Worm (Caenorhabditis elegans) whole organism, early embryonic: ENCODE results near the gene T25E12.14.

Experiments
- B0310.2 ChIP-seq: sonication (generic microtip); optimal IDR thresholded peaks from 2 replicates; lab custom pipeline; 2016; ENCODE audit warnings: mild to moderate bottlenecking, missing genetic modification characterization, missing compliant biosample characterization
- F13C5.2 ChIP-seq: sonication (generic microtip); optimal IDR thresholded peaks from 2 replicates; lab custom pipeline; 2017; ENCODE audit warnings: mild to moderate bottlenecking, missing genetic modification characterization, inconsistent platforms, missing compliant biosample characterization
- aly-1 ChIP-seq: sonication (generic microtip); optimal IDR thresholded peaks from 2 replicates; lab custom pipeline; 2016; ENCODE audit warnings: missing genetic modification characterization, missing compliant biosample characterization
- ama-1 ChIP-seq: fragments of 150-350 bp; optimal IDR thresholded peaks from 2 replicates; lab custom pipeline; 2014
- ceh-13 ChIP-seq: fragments of 200-800 bp; sonication (Bioruptor generic); optimal IDR thresholded peaks from 2 replicates; lab custom pipeline; 2018; ENCODE audit warnings: mild to moderate bottlenecking, missing genetic modification characterization, missing compliant biosample characterization
- ceh-36 ChIP-seq: sonication (generic microtip); optimal IDR thresholded peaks from 2 replicates; lab custom pipeline; 2016; ENCODE audit warnings: missing genetic modification characterization, inconsistent platforms, missing compliant biosample characterization
- ets-7 ChIP-seq: sonication (generic microtip); optimal IDR thresholded peaks from 2 replicates; lab custom pipeline; 2016; ENCODE audit warnings: missing genotype, missing genetic modification characterization, missing compliant biosample characterization
- flt-1 ChIP-seq: fragments of 200-800 bp; sonication (Bioruptor generic); IDR thresholded peaks from 2 replicates; pipeline ENCODE4 v1.3.6; 2022; ENCODE audit warnings: missing genetic modification characterization, missing compliant biosample characterization
- hmbx-1 ChIP-seq: sonication (generic microtip); optimal IDR thresholded peaks from 2 replicates; lab custom pipeline; 2016; ENCODE audit warnings: mild to moderate bottlenecking, missing genetic modification characterization, missing compliant biosample characterization
- hmg-4 ChIP-seq: fragments of 200-800 bp; sonication (Bioruptor generic); optimal IDR thresholded peaks from 2 replicates; lab custom pipeline; 2018; ENCODE audit warnings: mild to moderate bottlenecking, missing genetic modification characterization, missing compliant biosample characterization
- hnd-1 ChIP-seq: sonication (generic microtip); optimal IDR thresholded peaks from 2 replicates; lab custom pipeline; 2016; ENCODE audit warnings: missing genetic modification characterization, missing compliant biosample characterization
- pes-1 ChIP-seq: fragments of 200-800 bp; sonication (Bioruptor generic); IDR thresholded peaks from 2 replicates; pipeline ENCODE4 v1.3.6; 2022; ENCODE audit warnings: missing genetic modification reagents, missing genetic modification characterization, missing compliant biosample characterization
- scrt-1 ChIP-seq: fragments of 200-800 bp; sonication (Bioruptor generic); IDR thresholded peaks from 2 replicates; pipeline ENCODE4 v1.3.6; 2022; ENCODE audit warnings: missing genetic modification characterization, missing compliant biosample characterization
- sea-1 ChIP-seq: fragments of 200-800 bp; sonication (Bioruptor generic); conservative IDR thresholded peaks from 2 replicates; pipeline ENCODE4 v1.3.6; 2022; ENCODE audit warnings: missing genetic modification characterization, missing compliant biosample characterization
- tbx-11 ChIP-seq: fragments of 200-800 bp; sonication (Bioruptor generic); IDR thresholded peaks from 2 replicates; pipeline ENCODE4 v1.3.6; 2022; ENCODE audit warnings: missing genetic modification characterization, missing compliant biosample characterization
- tbx-37 ChIP-seq: fragments of 200-800 bp; sonication (Bioruptor generic); conservative IDR thresholded peaks from 2 replicates; pipeline ENCODE4 v1.3.6; 2022; ENCODE audit warnings: missing genetic modification reagents, missing genetic modification characterization, missing compliant biosample characterization
- tra-4 ChIP-seq: sonication (generic microtip); optimal IDR thresholded peaks from 2 replicates; lab custom pipeline; 2017; ENCODE audit warnings: missing genetic modification characterization, missing compliant biosample characterization

The T25E12.14 gene

ce11 chrV:16735518-16735917, 8.5 kb downstream of the T25E12.14 start, which contains the start of the genes clec-38 and clec-34:
TSS of gene clec-38 (minus strand) at chrV:16735618.
TSS of gene clec-34 (plus strand) at chrV:16735765.
- no peak for TF ChIP-seq B0310.2 (tag; lab: Kevin White, UChicago)
- TF ChIP-seq tbx-11 (GFP tag; lab: Robert Waterston, UW), result no peak
- no peak for TF ChIP-seq ets-7 (tag; lab: Kevin White, UChicago)

ce11 chrV:16739100-16739499, 12.1 kb downstream of the T25E12.14 start, which contains the start of the genes clec-29 and clec-39:
TSS of gene clec-29 (minus strand) at chrV:16739200.
TSS of gene clec-39 (plus strand) at chrV:16739268.
- TF ChIP-seq tbx-11 (GFP tag; lab: Robert Waterston, UW), result no peak
- no peak for TF ChIP-seq sea-1 (GFP tag; lab: Robert Waterston, UW)
- no peak for TF ChIP-seq ama-1 (lab: Kevin White, UChicago)
- no peak for TF ChIP-seq tbx-37 (GFP tag; lab: Robert Waterston, UW)
- no peak for TF ChIP-seq pes-1 (GFP tag; lab: Robert Waterston, UW)
- no peak for TF ChIP-seq tra-4 (tag; lab: Kevin White, UChicago)
- no peak for TF ChIP-seq F13C5.2 (tag; lab: Kevin White, UChicago)
- no peak for TF ChIP-seq ceh-13 (GFP tag; lab: Kevin White, UChicago)
- TF ChIP-seq hmg-4 (GFP tag; lab: Kevin White, UChicago), result no peak
- no peak for TF ChIP-seq aly-1
- no peak for TF ChIP-seq hnd-1 (tag; lab: Kevin White, UChicago)
- no peak for TF ChIP-seq ceh-36 (tag; lab: Kevin White, UChicago)
- TF ChIP-seq hmbx-1 (tag; lab: Kevin White, UChicago), result no peak
- no peak for TF ChIP-seq scrt-1
- no peak for TF ChIP-seq ets-7 (tag; lab: Kevin White, UChicago)
- no peak for TF ChIP-seq B0310.2 (tag; lab: Kevin White, UChicago)
- no peak for TF ChIP-seq flt-1 (GFP tag; lab: Robert Waterston, UW)

ce11 chrV:16742123-16742522, 15.1 kb downstream of the T25E12.14 start, which contains the start of gene T25E12.6:
TSS of gene T25E12.6 (plus strand) at chrV:16742423.
- TF ChIP-seq tbx-37 (GFP tag; lab: Robert Waterston, UW) (no peak), sea-1 (GFP tag; lab: Robert Waterston, UW) (no peak), scrt-1 (no peak), B0310.2 (tag; lab: Kevin White, UChicago) (no peak), hmbx-1 (tag; lab: Kevin White, UChicago) (no peak), flt-1 (GFP tag; lab: Robert Waterston, UW) (no peak), ets-7 (tag; lab: Kevin White, UChicago) (no peak), pes-1 (GFP tag; lab: Robert Waterston, UW) (no peak), aly-1 (no peak)

ce11 chrV:16744783-16745182, 17.8 kb downstream of the T25E12.14 start:
- no peak for TF ChIP-seq tbx-37 (GFP tag; lab: Robert Waterston, UW)
- no peak for TF ChIP-seq ceh-36 (tag; lab: Kevin White, UChicago)
- TF ChIP-seq B0310.2 (tag; lab: Kevin White, UChicago), result no peak
- no peak for TF ChIP-seq hnd-1 (tag; lab: Kevin White, UChicago)
- TF ChIP-seq tbx-11 (GFP tag; lab: Robert Waterston, UW), result no peak
- no peak for TF ChIP-seq aly-1
- no peak for TF ChIP-seq tra-4 (tag; lab: Kevin White, UChicago)
- no peak for TF ChIP-seq ceh-13 (GFP tag; lab: Kevin White, UChicago)

- no peak for TF ChIP-seq F13C5.2 (tag; lab: Kevin White, UChicago)
- TF ChIP-seq sea-1 (GFP tag; lab: Robert Waterston, UW), result no peak
- TF ChIP-seq hmbx-1 (tag; lab: Kevin White, UChicago), result no peak
- no peak for TF ChIP-seq flt-1 (GFP tag; lab: Robert Waterston, UW)
- TF ChIP-seq ama-1 (lab: Kevin White, UChicago), result no peak
- TF ChIP-seq ceh-13 (GFP tag; lab: Kevin White, UChicago), result no peak
- no peak for TF ChIP-seq aly-1
- TF ChIP-seq pes-1 (GFP tag; lab: Robert Waterston, UW), result no peak
- TF ChIP-seq hmg-4 (GFP tag; lab: Kevin White, UChicago), result no peak
- no peak for TF ChIP-seq B0310.2 (tag; lab: Kevin White, UChicago)
- no peak for TF ChIP-seq ets-7 (tag; lab: Kevin White, UChicago)
- TF ChIP-seq hnd-1 (tag; lab: Kevin White, UChicago), result no peak
- TF ChIP-seq tra-4 (tag; lab: Kevin White, UChicago), result no peak
- no peak for TF ChIP-seq ceh-36 (tag; lab: Kevin White, UChicago)
- TF ChIP-seq tbx-37 (GFP tag; lab: Robert Waterston, UW), result no peak
- no peak for TF ChIP-seq scrt-1
- no peak for TF ChIP-seq tbx-11 (GFP tag; lab: Robert Waterston, UW)
Observed at ce11 chrV:16745214-16745613, 18.2 kb downstream of the T25E12.14 start.

ce11 chrV:16746231-16746990, 19.4 kb downstream of the T25E12.14 start, which contains the start of gene gyg-2:
TSS of gene gyg-2 (minus strand) at chrV:16746258.
- no peak for TF ChIP-seq tbx-37 (GFP tag; lab: Robert Waterston, UW)
- TF ChIP-seq flt-1 (GFP tag; lab: Robert Waterston, UW), result no peak
- no peak for TF ChIP-seq hmg-4 (GFP tag; lab: Kevin White, UChicago)
- no peak for TF ChIP-seq ceh-13 (GFP tag; lab: Kevin White, UChicago)
- TF ChIP-seq tra-4 (tag; lab: Kevin White, UChicago), result no peak
- TF ChIP-seq hmbx-1 (tag; lab: Kevin White, UChicago), result no peak
- TF ChIP-seq F13C5.2 (tag; lab: Kevin White, UChicago), result no peak
